Worm (Caenorhabditis elegans): ENCODE results near the gene T25B9.8.

DNA sequence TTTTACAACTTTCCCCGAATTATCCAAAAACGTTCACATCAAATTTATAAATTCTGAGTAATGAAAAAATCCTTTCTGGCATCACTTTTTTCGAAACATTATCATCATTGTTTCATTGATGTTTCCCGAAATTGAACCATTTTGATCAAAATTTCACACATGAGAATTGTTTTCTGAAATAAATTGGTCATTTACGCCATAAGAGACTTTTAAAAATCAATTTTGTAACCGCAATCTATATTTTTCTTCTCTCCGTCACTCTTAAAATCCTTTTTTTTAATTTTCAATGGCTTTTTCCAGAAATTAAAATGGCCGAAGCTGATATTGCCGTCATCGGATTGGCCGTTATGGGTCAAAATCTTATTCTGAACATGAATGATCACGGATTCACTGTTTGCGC, 1.4 kb upstream of the T25B9.8 start, which contains the start of gene T25B9.9:
- TF ChIP-seq sea-2 (GFP tag; optimal IDR thresholded peaks at IDR 0.05): no peak
- TF ChIP-seq ama-1 (optimal IDR thresholded peaks at IDR 0.05): no peak
- no peak for TF ChIP-seq nhr-25 (tag; optimal IDR thresholded peaks at IDR 0.05)
- TF ChIP-seq zag-1 (tag; optimal IDR thresholded peaks at IDR 0.05): no peak
- no peak for TF ChIP-seq pha-4 (tag; optimal IDR thresholded peaks at IDR 0.05)
- no peak for TF ChIP-seq skn-1 (tag; optimal IDR thresholded peaks at IDR 0.05)
- no peak for TF ChIP-seq ceh-82 (tag; optimal IDR thresholded peaks at IDR 0.05)

Data from whole organism, L3 larva.